Worm (Caenorhabditis elegans): ENCODE measurements around the gene cyp-13A5.

The cyp-13A5 gene

ce11 chrII:9800251-9800650, at the start of gene cyp-13A5:
TSS of gene cyp-13A5 (minus strand) at chrII:9800362.
- peak; percentile 28 for TF ChIP-seq dve-1 (tag; optimal IDR thresholded peaks at IDR 0.05; ENCODE audit: insufficient read depth)
- peak in 1 of 2 experiments; percentile 77 for TF ChIP-seq unc-62 (GFP tag; optimal IDR thresholded peaks at IDR 0.05 in 1 of 2)
- TF ChIP-seq unc-62 (tag; optimal IDR thresholded peaks at IDR 0.05) = no peak
- TF ChIP-seq hlh-11 (tag; optimal IDR thresholded peaks at IDR 0.05) = peak; percentile 73
- TF ChIP-seq dmd-6 (GFP tag; IDR thresholded peaks at IDR 0.05) = peak; percentile 82
- TF ChIP-seq daf-12 (tag; optimal IDR thresholded peaks at IDR 0.05) = no peak
- no peak for TF ChIP-seq F37D6.2 (tag; optimal IDR thresholded peaks at IDR 0.05)
- TF ChIP-seq ceh-20 (GFP tag; IDR thresholded peaks at IDR 0.05) = peak; percentile 43; the same call in 1 of the 2 replicates
- TF ChIP-seq mxl-3 (GFP tag; optimal IDR thresholded peaks at IDR 0.05) = peak; percentile 26
- TF ChIP-seq Y5F2A.4 (GFP tag; optimal IDR thresholded peaks at IDR 0.05) = no peak
- no peak for TF ChIP-seq arid-1 (GFP tag; conservative IDR thresholded peaks at IDR 0.05)
- TF ChIP-seq nhr-77 (tag; optimal IDR thresholded peaks at IDR 0.05) = peak; percentile 73
- peak in 1 of 2 experiments; percentile 46 for TF ChIP-seq mdl-1 (tag; optimal IDR thresholded peaks at IDR 0.05)
- peak; percentile 89 for TF ChIP-seq nhr-28 (tag; optimal IDR thresholded peaks at IDR 0.05)
- TF ChIP-seq nhr-102 (tag; optimal IDR thresholded peaks at IDR 0.05) = peak; percentile 64
- no peak for TF ChIP-seq ceh-28 (tag; optimal IDR thresholded peaks at IDR 0.05)
- no peak for TF ChIP-seq daf-16 (GFP tag; optimal IDR thresholded peaks at IDR 0.05)
- TF ChIP-seq daf-16 (tag; optimal IDR thresholded peaks at IDR 0.05) = peak; percentile 83
- no peak for TF ChIP-seq duxl-1 (tag; optimal IDR thresholded peaks at IDR 0.05; ENCODE audit: poor library complexity)
- peak; percentile 59 for TF ChIP-seq pqm-1 (tag; optimal IDR thresholded peaks at IDR 0.05)
- TF ChIP-seq ctbp-1 (GFP tag; IDR thresholded peaks at IDR 0.05) = no peak
- TF ChIP-seq hlh-30 (tag; optimal IDR thresholded peaks at IDR 0.05; ENCODE audit: insufficient read depth) = peak; percentile 76
- peak; percentile 19 for TF ChIP-seq nhr-11 (tag; optimal IDR thresholded peaks at IDR 0.05)
- no peak for TF ChIP-seq rbr-2 (tag; optimal IDR thresholded peaks at IDR 0.05)

- TF ChIP-seq lin-13 (GFP tag; optimal IDR thresholded peaks at IDR 0.05) (no peak), pqm-1 (tag; optimal IDR thresholded peaks at IDR 0.05) (no peak), php-3 (GFP tag; IDR thresholded peaks at IDR 0.05) (no peak), snpc-4 (tag; optimal IDR thresholded peaks at IDR 0.05) (no peak), R02D3.7 (tag; optimal IDR thresholded peaks at IDR 0.05) (no peak), jun-1 (tag; optimal IDR thresholded peaks at IDR 0.05) (no peak), lim-7 (GFP tag; IDR thresholded peaks at IDR 0.05) (no peak), skn-1 (tag; optimal IDR thresholded peaks at IDR 0.05) (no peak)
Measured at ce11 chrII:9849497-9849896, 49.3 kb upstream of the cyp-13A5 start, which contains the start of gene old-2. TSS of gene old-2 (minus strand) at chrII:9849597.

ce11 chrII:9845239-9845638, 45.1 kb upstream of the cyp-13A5 start, which contains the start of gene chil-9:
TSS of gene chil-9 (minus strand) at chrII:9845339.
- TF ChIP-seq tra-1 (GFP tag; IDR thresholded peaks at IDR 0.05) (no peak), unc-62 (GFP tag; optimal IDR thresholded peaks at IDR 0.05 in 1 of 2) (peak in 1 of 2 experiments; percentile 31), unc-62 (tag; optimal IDR thresholded peaks at IDR 0.05) (no peak)

DNA sequence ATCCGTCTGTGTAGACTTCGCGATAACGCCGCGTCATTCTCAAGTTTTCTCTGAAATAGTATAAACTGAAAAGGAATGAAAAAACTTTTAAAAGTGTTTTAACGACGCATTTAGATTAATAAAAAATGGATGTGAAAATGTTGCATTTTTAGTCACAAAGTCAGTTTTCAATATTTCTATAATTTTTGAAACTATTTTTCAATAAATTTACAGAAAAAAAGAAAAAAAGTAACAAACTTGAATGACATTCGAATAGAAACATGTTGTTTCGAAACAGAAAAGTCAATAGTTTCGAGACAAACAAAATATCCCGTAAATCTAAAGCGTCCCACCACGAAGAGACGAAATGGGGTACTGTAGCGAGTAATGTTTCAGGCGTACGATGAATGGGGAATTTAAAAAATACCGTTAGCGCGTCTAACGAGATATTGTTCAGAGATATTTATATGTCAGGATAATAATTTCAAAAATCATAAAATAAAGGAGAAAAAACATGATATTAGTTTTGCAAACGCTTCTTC, 41.9 kb upstream of the cyp-13A5 start, which contains the start of gene rnh-1.2:
Gene rnh-1.2, minus strand, starts transcription at position 51 of the 521 bp plus-strand sequence.
- TF ChIP-seq nhr-111 (GFP tag; optimal IDR thresholded peaks at IDR 0.05) = no peak
- no peak for TF ChIP-seq F37D6.2 (tag; optimal IDR thresholded peaks at IDR 0.05)
- no peak for TF ChIP-seq unc-130 (GFP tag; optimal IDR thresholded peaks at IDR 0.05)
- TF ChIP-seq ceh-32 (tag; optimal IDR thresholded peaks at IDR 0.05; ENCODE audit: poor library complexity) = no peak
- no peak for TF ChIP-seq lin-38 (GFP tag; IDR thresholded peaks at IDR 0.05)
- peak; percentile 56 for TF ChIP-seq R02D3.7 (tag; optimal IDR thresholded peaks at IDR 0.05)

Measured in whole organism, L4 larva.